Worm (Caenorhabditis elegans): Measurements from ENCODE around the gene nos-3.

nos-3 gene

ce11 chrII:9725056-9725455, 21.1 kb upstream of the nos-3 start:
- TF ChIP-seq ceh-45 (GFP tag; IDR thresholded peaks at IDR 0.05) (no peak), fax-1 (tag; optimal IDR thresholded peaks at IDR 0.05) (no peak), hlh-30 (tag; optimal IDR thresholded peaks at IDR 0.05; ENCODE audit: insufficient read depth) (no peak), sox-4 (tag; optimal IDR thresholded peaks at IDR 0.05) (no peak), rnt-1 (tag; optimal IDR thresholded peaks at IDR 0.05) (no peak), elt-4 (tag; optimal IDR thresholded peaks at IDR 0.05) (no peak), syd-9 (tag; optimal IDR thresholded peaks at IDR 0.05) (no peak), hlh-15 (tag; optimal IDR thresholded peaks at IDR 0.05) (no peak), mec-3 (tag; optimal IDR thresholded peaks at IDR 0.05; ENCODE audit: borderline replicate concordance) (no peak), K02D7.2 (tag; optimal IDR thresholded peaks at IDR 0.05) (no peak), ceh-18 (tag; optimal IDR thresholded peaks at IDR 0.05) (no peak), ceh-48 (tag; optimal IDR thresholded peaks at IDR 0.05) (no peak)

- TF ChIP-seq npax-4 (tag; optimal IDR thresholded peaks at IDR 0.05) (no peak), C08G9.2 (tag; optimal IDR thresholded peaks at IDR 0.05) (no peak), hlh-30 (tag; optimal IDR thresholded peaks at IDR 0.05; ENCODE audit: insufficient read depth) (no peak), odd-2 (tag; optimal IDR thresholded peaks at IDR 0.05) (no peak), unc-3 (GFP tag; conservative IDR thresholded peaks at IDR 0.05) (no peak), unc-3 (tag; optimal IDR thresholded peaks at IDR 0.05) (no peak), unc-55 (GFP tag; optimal IDR thresholded peaks at IDR 0.05) (no peak), ceh-22 (tag; optimal IDR thresholded peaks at IDR 0.05) (no peak), lim-6 (tag; optimal IDR thresholded peaks at IDR 0.05) (no peak), ceh-24 (tag; optimal IDR thresholded peaks at IDR 0.05) (no peak)
These were observed 18.9 kb upstream of the nos-3 start for ce11 chrII:9727192-9727699.

ce11 chrII:9728506-9728905, 17.6 kb upstream of the nos-3 start:
- TF ChIP-seq sox-2 (GFP tag; IDR thresholded peaks at IDR 0.05) (no peak), lim-6 (tag; optimal IDR thresholded peaks at IDR 0.05) (no peak), ceh-45 (GFP tag; IDR thresholded peaks at IDR 0.05) (no peak), pag-3 (tag; optimal IDR thresholded peaks at IDR 0.05; ENCODE audit: borderline replicate concordance) (no peak), ref-2 (tag; optimal IDR thresholded peaks at IDR 0.05) (no peak), hlh-13 (GFP tag; optimal IDR thresholded peaks at IDR 0.05) (no peak), mec-3 (tag; optimal IDR thresholded peaks at IDR 0.05; ENCODE audit: borderline replicate concordance) (no peak), fkh-10 (GFP tag; optimal IDR thresholded peaks at IDR 0.05) (no peak), unc-3 (GFP tag; conservative IDR thresholded peaks at IDR 0.05) (no peak), unc-3 (tag; optimal IDR thresholded peaks at IDR 0.05) (no peak), hlh-15 (tag; optimal IDR thresholded peaks at IDR 0.05) (no peak), T23F11.4 (GFP tag; optimal IDR thresholded peaks at IDR 0.05) (no peak), fkh-6 (tag; optimal IDR thresholded peaks at IDR 0.05) (no peak), elt-4 (tag; optimal IDR thresholded peaks at IDR 0.05) (no peak), ceh-2 (tag; optimal IDR thresholded peaks at IDR 0.05) (no peak)

ce11 chrII:9729196-9729595, 16.9 kb upstream of the nos-3 start:
- no peak for TF ChIP-seq T23F11.4 (GFP tag; optimal IDR thresholded peaks at IDR 0.05)
- TF ChIP-seq madf-2 (tag; optimal IDR thresholded peaks at IDR 0.05), result no peak
- TF ChIP-seq pha-2 (tag; optimal IDR thresholded peaks at IDR 0.05), result no peak
- no peak for TF ChIP-seq odd-2 (tag; optimal IDR thresholded peaks at IDR 0.05)
- no peak for TF ChIP-seq elt-4 (tag; optimal IDR thresholded peaks at IDR 0.05)
- TF ChIP-seq ceh-9 (tag; optimal IDR thresholded peaks at IDR 0.05), result no peak
- no peak for TF ChIP-seq K09A11.1 (tag; optimal IDR thresholded peaks at IDR 0.05; ENCODE audit: insufficient read depth)

ce11 chrII:9729866-9730265, 16.2 kb upstream of the nos-3 start:
- TF ChIP-seq C08G9.2 (tag; optimal IDR thresholded peaks at IDR 0.05) (no peak), eyg-1 (tag; optimal IDR thresholded peaks at IDR 0.05) (no peak), pax-1 (tag; optimal IDR thresholded peaks at IDR 0.05) (no peak), ttx-3 (tag; optimal IDR thresholded peaks at IDR 0.05) (no peak), pqm-1 (tag; optimal IDR thresholded peaks at IDR 0.05) (no peak), hlh-13 (GFP tag; optimal IDR thresholded peaks at IDR 0.05) (no peak)
